Worm (Caenorhabditis elegans) whole organism, mixed stage, embryonic: Measurements from ENCODE around the gene str-79.

Experiments used
- M03D4.4 ChIP-seq: sonication (generic microtip); optimal IDR thresholded peaks from 2 replicates; lab custom pipeline; 2017; ENCODE audit warnings: mild to moderate bottlenecking, missing genetic modification characterization, missing compliant biosample characterization
- bed-3 ChIP-seq: fragments of 200-800 bp; sonication (Bioruptor generic); optimal IDR thresholded peaks from 3 replicates; lab custom pipeline; 2018; ENCODE audit warnings: mild to moderate bottlenecking, missing genetic modification characterization, moderate library complexity, missing compliant biosample characterization
- blmp-1 ChIP-seq: fragments of 150-350 bp; optimal IDR thresholded peaks from 2 replicates; lab custom pipeline; 2014; ENCODE audit warnings: missing biosample characterization, missing genetic modification characterization
- ceh-39 ChIP-seq: fragments of 150-350 bp; optimal IDR thresholded peaks from 2 replicates; lab custom pipeline; 2014; ENCODE audit warnings: missing biosample characterization, missing genetic modification characterization
- ceh-43 ChIP-seq: fragments of 200-800 bp; sonication (Bioruptor generic); optimal IDR thresholded peaks from 2 replicates; lab custom pipeline; 2018; ENCODE audit warnings: mild to moderate bottlenecking, missing genetic modification characterization, moderate library complexity, missing compliant biosample characterization
- ceh-83 ChIP-seq: fragments of 200-800 bp; sonication (Bioruptor generic); optimal IDR thresholded peaks from 2 replicates; lab custom pipeline; 2018; ENCODE audit warnings: mild to moderate bottlenecking, missing genetic modification characterization, missing compliant biosample characterization
- ces-1 ChIP-seq: fragments of 150-350 bp; optimal IDR thresholded peaks from 2 replicates; lab custom pipeline; 2014; ENCODE audit warnings: missing biosample characterization, missing genetic modification reagents, missing genetic modification characterization
- cnd-1 ChIP-seq: fragments of 200-800 bp; sonication (Bioruptor generic); optimal IDR thresholded peaks from 2 replicates; lab custom pipeline; 2018; ENCODE audit warnings: mild to moderate bottlenecking, missing genetic modification characterization, missing compliant biosample characterization
- drap-1 ChIP-seq: fragments of 200-800 bp; sonication (Bioruptor generic); optimal IDR thresholded peaks from 3 replicates; lab custom pipeline; 2018; ENCODE audit warnings: mild to moderate bottlenecking, missing genetic modification characterization, missing compliant biosample characterization
- elt-1 ChIP-seq: sonication (generic microtip); optimal IDR thresholded peaks from 2 replicates; lab custom pipeline; 2017; ENCODE audit warnings: missing genetic modification characterization, mild to moderate bottlenecking, missing compliant biosample characterization, antibody characterized with exemption, moderate library complexity, borderline replicate concordance; ENCODE audit not compliant: insufficient read depth
- elt-3 ChIP-seq: fragments of 150-350 bp; optimal IDR thresholded peaks from 2 replicates; lab custom pipeline; 2014; ENCODE audit warnings: missing biosample characterization, missing genetic modification characterization
- ham-2 ChIP-seq: fragments of 200-800 bp; sonication (Bioruptor generic); optimal IDR thresholded peaks from 2 replicates; lab custom pipeline; 2018; ENCODE audit warnings: mild to moderate bottlenecking, missing genetic modification characterization, missing compliant biosample characterization
- hlh-1 ChIP-seq: fragments of 150-350 bp; optimal IDR thresholded peaks from 2 replicates; lab custom pipeline; 2014; ENCODE audit warnings: missing biosample characterization, missing genetic modification reagents, missing genetic modification characterization
- lin-13 ChIP-seq: fragments of 150-350 bp; optimal IDR thresholded peaks from 2 replicates; lab custom pipeline; 2014; ENCODE audit warnings: missing biosample characterization, missing genetic modification characterization
- lin-32 ChIP-seq: fragments of 200-800 bp; sonication (Bioruptor generic); optimal IDR thresholded peaks from 2 replicates; lab custom pipeline; 2018; ENCODE audit warnings: mild to moderate bottlenecking, missing genetic modification characterization, missing compliant biosample characterization
- lsy-2 ChIP-seq: fragments of 150-350 bp; optimal IDR thresholded peaks from 2 replicates; lab custom pipeline; 2014; ENCODE audit warnings: missing biosample characterization, missing genetic modification characterization
- mab-5 ChIP-seq: fragments of 150-350 bp; optimal IDR thresholded peaks from 2 replicates; lab custom pipeline; 2014; ENCODE audit warnings: missing biosample characterization, missing genetic modification characterization
- mep-1 ChIP-seq: fragments of 150-350 bp; optimal IDR thresholded peaks from 2 replicates; lab custom pipeline; 2017; ENCODE audit warnings: missing biosample characterization, missing genetic modification reagents, missing genetic modification characterization, inconsistent platforms
- mls-2 ChIP-seq: sonication (generic microtip); optimal IDR thresholded peaks from 2 replicates; lab custom pipeline; 2016; ENCODE audit warnings: mild to moderate bottlenecking, missing genetic modification characterization, moderate library complexity, missing compliant biosample characterization
- nhr-12 ChIP-seq: fragments of 150-350 bp; optimal IDR thresholded peaks from 2 replicates; lab custom pipeline; 2014; ENCODE audit warnings: missing biosample characterization, missing genetic modification characterization
- nhr-2 ChIP-seq: fragments of 150-350 bp; optimal IDR thresholded peaks from 2 replicates; lab custom pipeline; 2014; ENCODE audit warnings: missing biosample characterization, missing genetic modification characterization
- nhr-237 ChIP-seq: fragments of 150-350 bp; optimal IDR thresholded peaks from 2 replicates; lab custom pipeline; 2014; ENCODE audit warnings: missing biosample characterization, missing genetic modification characterization
- nhr-28 ChIP-seq: fragments of 150-350 bp; optimal IDR thresholded peaks from 2 replicates; lab custom pipeline; 2014; ENCODE audit warnings: missing biosample characterization, missing genetic modification characterization
- nhr-76 ChIP-seq: sonication (generic microtip); optimal IDR thresholded peaks from 2 replicates; lab custom pipeline; 2017; ENCODE audit warnings: missing biosample characterization, missing genetic modification characterization
- pha-4 ChIP-seq: fragments of 150-350 bp; optimal IDR thresholded peaks from 2 replicates; lab custom pipeline; 2018; ENCODE audit warnings: missing biosample characterization, missing genetic modification reagents, missing genetic modification characterization
- sem-2 ChIP-seq: fragments of 200-800 bp; sonication (Bioruptor generic); optimal IDR thresholded peaks from 2 replicates; lab custom pipeline; 2018; ENCODE audit warnings: mild to moderate bottlenecking, missing genetic modification characterization, missing compliant biosample characterization
- snpc-4 ChIP-seq: fragments of 150-350 bp; optimal IDR thresholded peaks from 2 replicates; lab custom pipeline; 2014; ENCODE audit warnings: missing biosample characterization, missing genetic modification characterization
- sptf-1 ChIP-seq: sonication (generic microtip); optimal IDR thresholded peaks from 2 replicates; lab custom pipeline; 2017; ENCODE audit warnings: mild to moderate bottlenecking, missing genetic modification characterization, moderate library complexity, missing compliant biosample characterization
- tbx-8 ChIP-seq: fragments of 200-800 bp; sonication (Bioruptor generic); optimal IDR thresholded peaks from 2 replicates; lab custom pipeline; 2018; ENCODE audit warnings: mild to moderate bottlenecking, missing genetic modification characterization, moderate library complexity, missing compliant biosample characterization
- unc-120 ChIP-seq: sonication (generic microtip); optimal IDR thresholded peaks from 2 replicates; lab custom pipeline; 2017; ENCODE audit warnings: missing genetic modification characterization, missing compliant biosample characterization; ENCODE audit not compliant: poor library complexity, severe bottlenecking
- unc-39 ChIP-seq: fragments of 150-350 bp; optimal IDR thresholded peaks from 2 replicates; lab custom pipeline; 2014; ENCODE audit warnings: missing biosample characterization, missing genetic modification characterization
- unc-62 ChIP-seq: fragments of 150-350 bp; optimal IDR thresholded peaks from 2 replicates; lab custom pipeline; 2014; ENCODE audit warnings: missing biosample characterization, missing genetic modification reagents, missing genetic modification characterization
- zip-8 ChIP-seq: fragments of 150-350 bp; optimal IDR thresholded peaks from 2 replicates; lab custom pipeline; 2014; ENCODE audit warnings: missing biosample characterization, missing genetic modification characterization
- ztf-11 ChIP-seq: fragments of 150-350 bp; optimal IDR thresholded peaks from 2 replicates; lab custom pipeline; 2014; ENCODE audit warnings: missing biosample characterization, missing genetic modification characterization

str-79 gene

DNA sequence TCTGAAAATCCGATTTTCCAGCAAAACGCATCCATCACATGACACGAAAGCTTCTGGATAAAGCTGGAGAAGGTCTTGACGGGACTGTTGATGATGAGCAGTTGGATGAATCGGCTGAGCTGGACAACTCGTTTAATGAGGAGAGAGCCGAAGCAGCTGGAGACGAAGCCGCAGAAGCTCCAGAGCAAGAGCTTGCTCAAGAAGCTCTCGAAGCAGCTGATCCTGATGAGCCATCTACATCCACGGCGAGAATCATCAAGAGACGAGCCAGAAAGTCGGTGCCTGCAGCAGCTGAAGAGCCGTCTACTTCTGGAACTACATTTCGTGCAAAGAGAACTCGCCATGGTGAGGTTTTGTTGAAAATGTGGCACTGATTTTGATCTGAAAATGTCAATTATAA lies 5.3 kb upstream of the str-79 start:
- TF ChIP-seq elt-1 (tag; lab: Kevin White, UChicago) (no peak), nhr-12 (tag; lab: Kevin White, UChicago) (no peak), lsy-2 (tag; lab: Kevin White, UChicago) (no peak), ceh-39 (tag; lab: Kevin White, UChicago) (no peak), zip-8 (no peak), mep-1 (tag; lab: Kevin White, UChicago) (no peak), ztf-11 (tag; lab: Kevin White, UChicago) (no peak), ceh-43 (GFP tag; lab: Kevin White, UChicago) (no peak), ceh-83 (GFP tag; lab: Kevin White, UChicago) (no peak), sem-2 (GFP tag; lab: Kevin White, UChicago) (no peak), mls-2 (tag; lab: Kevin White, UChicago) (no peak), unc-120 (no peak), unc-39 (tag; lab: Kevin White, UChicago) (no peak), bed-3 (no peak), tbx-8 (GFP tag; lab: Kevin White, UChicago) (no peak), ham-2 (no peak), blmp-1 (tag; lab: Kevin White, UChicago) (no peak), unc-62 (GFP tag; lab: Kevin White, UChicago) (no peak)

DNA sequence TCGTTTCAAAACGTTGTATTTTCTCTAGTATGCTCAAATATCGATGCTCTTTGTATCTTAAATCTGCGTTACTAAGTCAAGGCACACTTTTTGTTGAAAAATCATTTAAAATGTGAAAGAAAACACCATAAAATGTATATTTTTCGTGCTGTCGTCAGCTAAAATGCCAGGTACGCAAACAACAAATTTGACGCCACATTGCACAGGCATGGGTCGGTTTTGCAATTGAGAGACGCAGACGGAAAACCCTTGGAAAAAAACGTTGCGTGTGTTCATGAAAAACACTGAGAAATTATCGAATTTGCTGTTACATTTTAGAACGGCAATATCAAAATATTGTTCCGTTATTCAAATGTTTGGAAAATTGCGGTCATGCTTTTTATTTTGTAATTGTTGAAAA lies 4.8 kb upstream of the str-79 start:
- peak; percentile 40 for TF ChIP-seq nhr-237 (tag; lab: Kevin White, UChicago)
- TF ChIP-seq nhr-28 (tag; lab: Kevin White, UChicago): no peak
- TF ChIP-seq sptf-1: no peak
- peak; percentile 11 for TF ChIP-seq pha-4
- TF ChIP-seq hlh-1 (tag; lab: Kevin White, UChicago): no peak
- no peak for TF ChIP-seq ztf-11 (tag; lab: Kevin White, UChicago)
- TF ChIP-seq nhr-12 (tag; lab: Kevin White, UChicago): no peak
- no peak for TF ChIP-seq unc-120
- TF ChIP-seq nhr-76 (tag; lab: Kevin White, UChicago): no peak
- TF ChIP-seq tbx-8 (GFP tag; lab: Kevin White, UChicago): no peak
- no peak for TF ChIP-seq blmp-1 (tag; lab: Kevin White, UChicago)
- TF ChIP-seq drap-1 (GFP tag; lab: Kevin White, UChicago): no peak
- TF ChIP-seq lin-32 (GFP tag; lab: Kevin White, UChicago): no peak
- TF ChIP-seq mep-1 (tag; lab: Kevin White, UChicago): peak; percentile 67
- peak; percentile 25 for TF ChIP-seq lin-13 (tag; lab: Kevin White, UChicago)
- TF ChIP-seq unc-62 (GFP tag; lab: Kevin White, UChicago): no peak
- TF ChIP-seq elt-1 (tag; lab: Kevin White, UChicago): no peak
- no peak for TF ChIP-seq M03D4.4 (tag; lab: Kevin White, UChicago)
- no peak for TF ChIP-seq sem-2 (GFP tag; lab: Kevin White, UChicago)
- no peak for TF ChIP-seq zip-8
- no peak for TF ChIP-seq ceh-39 (tag; lab: Kevin White, UChicago)
- TF ChIP-seq mls-2 (tag; lab: Kevin White, UChicago): no peak
- TF ChIP-seq ces-1 (GFP tag; lab: Kevin White, UChicago): peak; percentile 21
- TF ChIP-seq ceh-43 (GFP tag; lab: Kevin White, UChicago): no peak
- TF ChIP-seq mab-5 (tag; lab: Kevin White, UChicago): no peak
- no peak for TF ChIP-seq ceh-83 (GFP tag; lab: Kevin White, UChicago)
- no peak for TF ChIP-seq bed-3
- TF ChIP-seq snpc-4 (tag; lab: Kevin White, UChicago): no peak
- no peak for TF ChIP-seq ham-2
- no peak for TF ChIP-seq nhr-2 (tag; lab: Kevin White, UChicago)
- TF ChIP-seq unc-39 (tag; lab: Kevin White, UChicago): no peak
- no peak for TF ChIP-seq lsy-2 (tag; lab: Kevin White, UChicago)

DNA sequence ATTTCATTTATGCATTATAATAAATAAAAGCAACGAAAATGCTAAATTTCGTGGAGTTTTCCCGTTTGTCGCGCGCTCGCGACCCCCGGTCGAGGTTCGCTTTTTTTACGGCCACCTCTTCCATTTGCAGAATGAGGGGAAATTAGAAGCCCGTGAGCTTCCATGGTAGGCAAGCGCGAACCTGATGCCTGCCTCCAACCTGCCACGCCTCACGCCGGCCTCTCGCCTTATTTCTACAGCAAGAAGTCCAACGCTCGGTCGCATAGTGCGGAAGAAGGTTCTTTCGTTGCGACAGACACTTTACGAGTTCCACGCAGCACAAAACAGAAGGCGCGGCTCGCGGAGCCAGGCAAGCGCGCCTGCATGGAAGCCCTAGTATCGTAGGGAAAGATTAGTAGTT lies 2.0 kb downstream of the str-79 start:
- TF ChIP-seq unc-62 (GFP tag; lab: Kevin White, UChicago) (no peak), M03D4.4 (tag; lab: Kevin White, UChicago) (no peak), mab-5 (tag; lab: Kevin White, UChicago) (no peak), nhr-76 (tag; lab: Kevin White, UChicago) (no peak), lin-32 (GFP tag; lab: Kevin White, UChicago) (no peak), elt-3 (tag; lab: Kevin White, UChicago) (no peak), mls-2 (tag; lab: Kevin White, UChicago) (no peak), pha-4 (no peak), cnd-1 (tag; lab: Kevin White, UChicago) (no peak), lin-13 (tag; lab: Kevin White, UChicago) (no peak), nhr-237 (tag; lab: Kevin White, UChicago) (no peak)
- TF ChIP-seq, all 35 proteins: peak for 0
